Worm (Caenorhabditis elegans): ENCODE data around the gene sulp-8.

- no peak for TF ChIP-seq mep-1 (tag; optimal IDR thresholded peaks at IDR 0.05)
- TF ChIP-seq egl-27 (tag; optimal IDR thresholded peaks at IDR 0.05): no peak
- TF ChIP-seq fos-1 (tag; optimal IDR thresholded peaks at IDR 0.05): no peak
- no peak for TF ChIP-seq nhr-10 (tag; optimal IDR thresholded peaks at IDR 0.05)
- no peak for TF ChIP-seq fkh-10 (GFP tag; optimal IDR thresholded peaks at IDR 0.05)
- no peak for TF ChIP-seq T26A8.4 (GFP tag; IDR thresholded peaks at IDR 0.05)
- TF ChIP-seq snpc-4 (tag; optimal IDR thresholded peaks at IDR 0.05): no peak
These were observed 16.7 kb upstream of the sulp-8 start, which contains the start of gene rbx-1 for ce11 chrV:9690099-9690572.
